Fruit fly (Drosophila melanogaster) whole organism, wandering third instar larva: ENCODE measurements around the gene CG7963.

Source experiments
- Abd-B ChIP-seq: fragments of >200 bp; optimal IDR thresholded peaks from 2 replicates; lab custom pipeline; 2017; ENCODE audit warnings: missing biosample characterization, missing genetic modification characterization
- CG32264 ChIP-seq: fragments of 200-800 bp; sonication (Bioruptor generic); optimal IDR thresholded peaks from 2 replicates; lab custom pipeline; 2016; ENCODE audit warnings: missing biosample characterization, missing genetic modification characterization
- CG9705 ChIP-seq: fragments of 200-800 bp; sonication (Bioruptor generic); optimal IDR thresholded peaks from 2 replicates; lab custom pipeline; 2018; ENCODE audit warnings: missing biosample characterization, mild to moderate bottlenecking, missing genetic modification characterization
- CrebA ChIP-seq: fragments of 200-800 bp; sonication (Bioruptor generic); optimal IDR thresholded peaks from 2 replicates; lab custom pipeline; 2016; ENCODE audit warnings: missing biosample characterization, mild to moderate bottlenecking, missing genetic modification characterization, borderline replicate concordance
- Dfd ChIP-seq: fragments of >200 bp; optimal IDR thresholded peaks from 2 replicates; lab custom pipeline; 2017; ENCODE audit warnings: missing biosample characterization, missing genetic modification characterization
- Dif ChIP-seq: fragments of 200-275, 200-300 bp; sonication (Bioruptor generic); optimal IDR thresholded peaks from 2 replicates; lab custom pipeline; 2018; ENCODE audit warnings: missing biosample characterization, missing genetic modification characterization; ENCODE audit not compliant: partially characterized antibody
- GATAd ChIP-seq: sonication (Bioruptor generic); optimal IDR thresholded peaks from 2 replicates; lab custom pipeline; 2016; ENCODE audit warnings: missing biosample characterization, missing genetic modification characterization
- HLH106 ChIP-seq: fragments of 200-800 bp; optimal IDR thresholded peaks from 3 replicates; lab custom pipeline; 2019; ENCODE audit warnings: missing biosample characterization, mild to moderate bottlenecking, missing genetic modification characterization, moderate library complexity
- Hnf4 ChIP-seq: fragments of 200-800 bp; sonication (Bioruptor generic); optimal IDR thresholded peaks from 2 replicates; lab custom pipeline; 2016; ENCODE audit warnings: missing biosample characterization, mild to moderate bottlenecking, missing genetic modification characterization
- Hr78 ChIP-seq: fragments of >200 bp; optimal IDR thresholded peaks from 2 replicates; lab custom pipeline; 2017; ENCODE audit warnings: missing biosample characterization, missing genetic modification characterization
- Hr83 ChIP-seq: fragments of 200-300 bp; sonication (Bioruptor generic); optimal IDR thresholded peaks from 2 replicates; lab custom pipeline; 2016; ENCODE audit warnings: missing biosample characterization, mild to moderate bottlenecking, missing genetic modification characterization, moderate library complexity; ENCODE audit not compliant: poor library complexity, severe bottlenecking
- Jra ChIP-seq: sonication (Bioruptor generic); optimal IDR thresholded peaks from 2 replicates; lab custom pipeline; 2016; ENCODE audit warnings: missing biosample characterization, missing genetic modification characterization
- Mio ChIP-seq: sonication (Bioruptor generic); optimal IDR thresholded peaks from 2 replicates; lab custom pipeline; 2016; ENCODE audit warnings: missing biosample characterization, missing genetic modification characterization
- Myc ChIP-seq: fragments of >200 bp; optimal IDR thresholded peaks from 2 replicates; lab custom pipeline; 2017
- N ChIP-seq: fragments of >200 bp; optimal IDR thresholded peaks from 2 replicates; lab custom pipeline; 2018; ENCODE audit warnings: missing biosample characterization, missing external identifiers, missing genetic modification characterization
- OdsH ChIP-seq: fragments of 200-800 bp; sonication (Bioruptor generic); optimal IDR thresholded peaks from 2 replicates; lab custom pipeline; 2016; ENCODE audit warnings: missing biosample characterization, mild to moderate bottlenecking, missing genetic modification characterization
- Rel ChIP-seq, 2 experiments: fragments of 200-800 bp; sonication (Bioruptor generic) in 1 of 2; optimal IDR thresholded peaks; 2 replicates in 1 of 2; 3 replicates in 1 of 2; lab custom pipeline; 2016 to 2019; ENCODE audit warnings: mild to moderate bottlenecking in 2 of 2, missing biosample characterization in 2 of 2, missing genetic modification characterization in 2 of 2, moderate library complexity in 1 of 2
- Sp1 ChIP-seq: fragments of 200-800 bp; sonication (Bioruptor generic); optimal IDR thresholded peaks from 3 replicates; lab custom pipeline; 2019; ENCODE audit warnings: missing biosample characterization, mild to moderate bottlenecking, missing genetic modification characterization, moderate library complexity
- Vsx2 ChIP-seq: fragments of 200-300, 225-300 bp; sonication (Bioruptor generic); optimal IDR thresholded peaks from 2 replicates; lab custom pipeline; 2018; ENCODE audit warnings: missing biosample characterization, missing genetic modification characterization; ENCODE audit not compliant: partially characterized antibody
- br ChIP-seq: fragments of 200-800 bp; sonication (Bioruptor generic); optimal IDR thresholded peaks from 2 replicates; lab custom pipeline; 2016; ENCODE audit warnings: missing biosample characterization, missing genetic modification characterization
- dl ChIP-seq, 2 experiments: fragments of 175-275, 200-275 bp in 1 of 2; fragments of 200-275 bp in 1 of 2; sonication (Bioruptor generic); optimal IDR thresholded peaks; lab custom pipeline; 2018; ENCODE audit warnings: mild to moderate bottlenecking in 2 of 2, missing biosample characterization in 2 of 2, missing genetic modification characterization in 2 of 2, moderate library complexity in 2 of 2; ENCODE audit not compliant: partially characterized antibody in 2 of 2, insufficient read depth in 1 of 2
- dsf ChIP-seq: sonication (Bioruptor generic); optimal IDR thresholded peaks from 2 replicates; lab custom pipeline; 2016; ENCODE audit warnings: missing biosample characterization, missing genetic modification characterization, borderline replicate concordance
- ey ChIP-seq: fragments of 200-800 bp; sonication (Bioruptor generic); optimal IDR thresholded peaks from 2 replicates; lab custom pipeline; 2016; ENCODE audit warnings: missing biosample characterization, missing genetic modification characterization
- foxo ChIP-seq, 2 experiments: fragments of 200-800 bp; sonication (Bioruptor generic); optimal IDR thresholded peaks; 2 replicates in 1 of 2; 3 replicates in 1 of 2; lab custom pipeline; 2016 to 2017; ENCODE audit warnings: missing biosample characterization in 2 of 2, missing genetic modification characterization in 2 of 2
- fru ChIP-seq: fragments of 200-800 bp; sonication (Bioruptor generic); optimal IDR thresholded peaks from 3 replicates; lab custom pipeline; 2016; ENCODE audit warnings: missing biosample characterization, mild to moderate bottlenecking, missing genetic modification characterization
- h ChIP-seq: fragments of 200-800 bp; sonication (Bioruptor generic); optimal IDR thresholded peaks from 3 replicates; lab custom pipeline; 2016; ENCODE audit warnings: missing biosample characterization, mild to moderate bottlenecking, missing genetic modification characterization
- jim ChIP-seq: fragments of 175-275, 200-325 bp; sonication (Bioruptor generic); optimal IDR thresholded peaks from 2 replicates; lab custom pipeline; 2016; ENCODE audit warnings: missing biosample characterization, mild to moderate bottlenecking, missing genetic modification characterization
- lola ChIP-seq: fragments of >200 bp; optimal IDR thresholded peaks from 2 replicates; lab custom pipeline; 2017; ENCODE audit warnings: missing biosample characterization, missing genetic modification characterization
- pan ChIP-seq: fragments of >200 bp; optimal IDR thresholded peaks from 2 replicates; lab custom pipeline; 2017
- psq ChIP-seq: fragments of 200-800 bp; sonication (Bioruptor generic); optimal IDR thresholded peaks from 3 replicates; lab custom pipeline; 2017; ENCODE audit warnings: missing biosample characterization, mild to moderate bottlenecking, missing genetic modification characterization, moderate library complexity
- rgr ChIP-seq: fragments of 200-800 bp; sonication (Bioruptor generic); optimal IDR thresholded peaks from 3 replicates; lab custom pipeline; 2016; ENCODE audit warnings: missing biosample characterization, mild to moderate bottlenecking, missing genetic modification characterization
- sage ChIP-seq: fragments of 200-800 bp; sonication (Bioruptor generic); optimal IDR thresholded peaks from 2 replicates; lab custom pipeline; 2016; ENCODE audit warnings: missing biosample characterization, mild to moderate bottlenecking, missing genetic modification characterization
- sv ChIP-seq: fragments of 200-800 bp; sonication (Bioruptor generic); optimal IDR thresholded peaks from 3 replicates; lab custom pipeline; 2016; ENCODE audit warnings: missing biosample characterization, missing genetic modification characterization
- tai ChIP-seq: sonication (Bioruptor generic); optimal IDR thresholded peaks from 2 replicates; lab custom pipeline; 2016; ENCODE audit warnings: missing biosample characterization, missing genetic modification characterization
- usp ChIP-seq: fragments of >200 bp; optimal IDR thresholded peaks from 2 replicates; lab custom pipeline; 2017; ENCODE audit warnings: missing biosample characterization, missing genetic modification characterization
- woc ChIP-seq: sonication (Bioruptor generic); optimal IDR thresholded peaks from 2 replicates; lab custom pipeline; 2016; ENCODE audit warnings: missing biosample characterization, mild to moderate bottlenecking, missing genetic modification characterization

CG7963 gene

dm6 chr3R:8326884-8327283 lies 35.7 kb upstream of the CG7963 start:
- TF ChIP-seq pan (lab: Kevin White, UChicago) (no peak), woc (GFP tag; lab: Kevin White, UChicago) (no peak), HLH106 (tag; lab: Kevin White, UChicago) (no peak), Dfd (GFP tag; lab: Kevin White, UChicago) (no peak), Sp1 (GFP tag; lab: Kevin White, UChicago) (no peak), dl (GFP tag; optimal IDR thresholded peaks at IDR 0.05; lab: Kevin White, UChicago; ENCODE audit: insufficient read depth in 1 of 2, partially characterized antibody in 2 of 2) (no peak), Dif (no peak), Abd-B (no peak), jim (GFP tag; lab: Kevin White, UChicago) (no peak), Rel (GFP tag; optimal IDR thresholded peaks at IDR 0.05; lab: Kevin White, UChicago) (no peak), Rel (tag; optimal IDR thresholded peaks at IDR 0.05; lab: Kevin White, UChicago) (no peak), rgr (GFP tag; lab: Kevin White, UChicago) (no peak), lola (no peak)

- TF ChIP-seq CG32264 = no peak
- no peak for TF ChIP-seq Abd-B
- no peak for TF ChIP-seq Hnf4 (GFP tag; lab: Kevin White, UChicago)
- TF ChIP-seq Rel (GFP tag; optimal IDR thresholded peaks at IDR 0.05; lab: Kevin White, UChicago) = no peak
- TF ChIP-seq Rel (tag; optimal IDR thresholded peaks at IDR 0.05; lab: Kevin White, UChicago) = no peak
- no peak for TF ChIP-seq CrebA (GFP tag; lab: Kevin White, UChicago)
- no peak for TF ChIP-seq sv (GFP tag; lab: Kevin White, UChicago)
- no peak for TF ChIP-seq OdsH (GFP tag; lab: Kevin White, UChicago)
- TF ChIP-seq dl (GFP tag; optimal IDR thresholded peaks at IDR 0.05; lab: Kevin White, UChicago; ENCODE audit: insufficient read depth in 1 of 2, partially characterized antibody in 2 of 2) = no peak
- no peak for TF ChIP-seq h (GFP tag; lab: Kevin White, UChicago)
- no peak for TF ChIP-seq Sp1 (GFP tag; lab: Kevin White, UChicago)
- TF ChIP-seq, all 38 proteins: peak for 0
Observed at dm6 chr3R:8327967-8328789, 34.4 kb upstream of the CG7963 start.

dm6 chr3R:8329628-8330027 lies 33.0 kb upstream of the CG7963 start:
- no peak for TF ChIP-seq rgr (GFP tag; lab: Kevin White, UChicago)

dm6 chr3R:8333768-8334470 lies 28.7 kb upstream of the CG7963 start, which contains the start of gene Poxm:
Gene Poxm (minus strand): TSS chr3R:8333792.
- TF ChIP-seq Sp1 (GFP tag; lab: Kevin White, UChicago) = peak; percentile 94
- peak; percentile 83 for TF ChIP-seq Dfd (GFP tag; lab: Kevin White, UChicago)
- peak; percentile 69 for TF ChIP-seq sage (GFP tag; lab: Kevin White, UChicago)
- peak; percentile 19 for TF ChIP-seq Hr83 (GFP tag; lab: Kevin White, UChicago)
- no peak for TF ChIP-seq jim (GFP tag; lab: Kevin White, UChicago)
- no peak for TF ChIP-seq Rel (GFP tag; optimal IDR thresholded peaks at IDR 0.05; lab: Kevin White, UChicago)
- peak; percentile 54 for TF ChIP-seq Rel (tag; optimal IDR thresholded peaks at IDR 0.05; lab: Kevin White, UChicago)
- peak; percentile 79 for TF ChIP-seq ey (GFP tag; lab: Kevin White, UChicago)
- peak; percentile 81 for TF ChIP-seq rgr (GFP tag; lab: Kevin White, UChicago)
- TF ChIP-seq CG9705 (GFP tag; lab: Kevin White, UChicago) = peak; percentile 87
- no peak for TF ChIP-seq usp (GFP tag; lab: Kevin White, UChicago)
- TF ChIP-seq Jra (GFP tag; lab: Kevin White, UChicago) = peak; percentile 26
- peak; percentile 1 for TF ChIP-seq CG32264
- TF ChIP-seq sv (GFP tag; lab: Kevin White, UChicago) = peak; percentile 83
- TF ChIP-seq dl (GFP tag; optimal IDR thresholded peaks at IDR 0.05; lab: Kevin White, UChicago; ENCODE audit: insufficient read depth in 1 of 2, partially characterized antibody in 2 of 2) = peak; percentile 45 to 52
- peak; percentile 95 for TF ChIP-seq HLH106 (tag; lab: Kevin White, UChicago)
- peak; percentile 62 for TF ChIP-seq br (GFP tag; lab: Kevin White, UChicago)
- TF ChIP-seq tai = no peak
- TF ChIP-seq Abd-B = no peak
- TF ChIP-seq GATAd (GFP tag; lab: Kevin White, UChicago) = no peak
- peak; percentile 17 for TF ChIP-seq Mio
- TF ChIP-seq Myc = no peak
- no peak for TF ChIP-seq woc (GFP tag; lab: Kevin White, UChicago)
- TF ChIP-seq Vsx2 = no peak
- TF ChIP-seq OdsH (GFP tag; lab: Kevin White, UChicago) = peak; percentile 85
- TF ChIP-seq Hr78 (GFP tag; lab: Kevin White, UChicago) = no peak
- TF ChIP-seq N (GFP tag; lab: Kevin White, UChicago) = peak; percentile 44
- peak; percentile 46 for TF ChIP-seq dsf (GFP tag; lab: Kevin White, UChicago)
- no peak for TF ChIP-seq CrebA (GFP tag; lab: Kevin White, UChicago)
- TF ChIP-seq h (GFP tag; lab: Kevin White, UChicago) = peak; percentile 90
- TF ChIP-seq foxo (GFP tag; optimal IDR thresholded peaks at IDR 0.05; lab: Kevin White, UChicago) = peak in 1 of 2 experiments; percentile 93
- peak; percentile 90 for TF ChIP-seq fru (GFP tag; lab: Kevin White, UChicago)
- TF ChIP-seq pan (lab: Kevin White, UChicago) = no peak
- TF ChIP-seq lola = no peak
- peak; percentile 89 for TF ChIP-seq psq (GFP tag; lab: Kevin White, UChicago)
- peak; percentile 78 for TF ChIP-seq Dif
- peak; percentile 49 for TF ChIP-seq Hnf4 (GFP tag; lab: Kevin White, UChicago)
